Fruit fly (Drosophila melanogaster) whole organism, adult: ENCODE results near the gene SPARC.

Experiments
- CG11617 ChIP-seq: fragments of 200-800 bp; sonication (Bioruptor generic); optimal IDR thresholded peaks from 2 replicates; lab custom pipeline; 2017; ENCODE audit warnings: mild to moderate bottlenecking, missing biosample characterization, missing genetic modification reagents, missing genetic modification characterization
- CG14711 ChIP-seq: fragments of 200-800 bp; sonication (Bioruptor generic); optimal IDR thresholded peaks from 2 replicates; lab custom pipeline; 2018; ENCODE audit warnings: missing biosample characterization, mild to moderate bottlenecking, missing genetic modification characterization, moderate library complexity
- CG1620 ChIP-seq: fragments of 200-800 bp; sonication (Bioruptor generic); optimal IDR thresholded peaks from 2 replicates; lab custom pipeline; 2016; ENCODE audit warnings: missing biosample characterization, missing genetic modification characterization
- CG33017 ChIP-seq: fragments of 200-800 bp; sonication (Bioruptor generic); optimal IDR thresholded peaks from 2 replicates; lab custom pipeline; 2018; ENCODE audit warnings: missing biosample characterization, mild to moderate bottlenecking, missing genetic modification characterization, moderate library complexity
- CG5204 ChIP-seq: fragments of 200-800 bp; sonication (Bioruptor generic); optimal IDR thresholded peaks from 2 replicates; lab custom pipeline; 2016; ENCODE audit warnings: missing biosample characterization, missing genetic modification characterization
- CG7045 ChIP-seq: fragments of 200-800 bp; sonication (Bioruptor generic); optimal IDR thresholded peaks from 2 replicates; lab custom pipeline; 2017; ENCODE audit warnings: missing biosample characterization, mild to moderate bottlenecking, missing genetic modification characterization
- CG7101 ChIP-seq: fragments of 200-800 bp; sonication (Bioruptor generic); optimal IDR thresholded peaks from 2 replicates; lab custom pipeline; 2018; ENCODE audit warnings: missing biosample characterization, mild to moderate bottlenecking, missing genetic modification characterization, moderate library complexity
- Clk ChIP-seq: fragments of 200-800 bp; sonication (Bioruptor generic); optimal IDR thresholded peaks from 2 replicates; lab custom pipeline; 2017; ENCODE audit warnings: missing biosample characterization, missing genetic modification characterization
- Crg-1 ChIP-seq: fragments of 200-800 bp; sonication (Bioruptor generic); optimal IDR thresholded peaks from 2 replicates; lab custom pipeline; 2016; ENCODE audit warnings: missing biosample characterization, missing genetic modification characterization
- cnc ChIP-seq, 2 experiments: fragments of >200 bp; optimal IDR thresholded peaks; 2 replicates each; lab custom pipeline; 2017
- kay ChIP-seq: fragments of 200-800 bp; sonication (Bioruptor generic); peaks from one replicate; lab custom pipeline; 2016; ENCODE audit warnings: missing biosample characterization, missing genetic modification characterization, borderline replicate concordance
- ovo ChIP-seq: fragments of 200-800 bp; sonication (Bioruptor generic); optimal IDR thresholded peaks from 2 replicates; lab custom pipeline; 2016; ENCODE audit warnings: missing biosample characterization, missing genetic modification characterization
- tj ChIP-seq: fragments of 200-800 bp; sonication (Bioruptor generic); optimal IDR thresholded peaks from 3 replicates; lab custom pipeline; 2017; ENCODE audit warnings: missing biosample characterization, mild to moderate bottlenecking, missing genetic modification characterization, moderate library complexity
- toe ChIP-seq: fragments of 200-800 bp; sonication (Bioruptor generic); optimal IDR thresholded peaks from 2 replicates; lab custom pipeline; 2016; ENCODE audit warnings: missing biosample characterization, missing genetic modification characterization

DNA sequence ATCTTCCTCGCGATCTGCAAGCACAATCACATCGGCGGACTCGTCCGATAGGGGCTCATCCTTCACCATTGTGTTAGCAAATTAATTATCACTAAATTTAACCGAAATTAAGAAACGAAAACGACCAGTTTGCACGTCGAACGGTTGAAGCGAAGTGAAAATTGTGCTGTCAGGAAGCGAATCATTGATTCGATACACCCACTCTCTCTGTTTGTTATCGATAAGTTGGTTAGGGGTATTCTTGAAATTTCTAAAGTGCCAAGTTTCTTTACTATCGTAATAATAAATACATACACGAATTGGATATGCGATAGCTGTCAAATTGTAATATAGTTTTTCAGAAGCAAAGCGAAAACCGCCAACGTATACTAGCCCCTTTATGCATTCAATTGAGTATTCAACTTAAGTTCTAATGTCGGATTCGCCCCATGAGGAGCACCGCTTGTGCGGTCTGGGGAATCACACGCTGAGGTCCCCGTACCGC lies 3.8 kb upstream of the SPARC start, which contains the start of gene Rb97D:
- TF ChIP-seq CG33017 (tag; lab: Kevin White, UChicago) (peak; percentile 63), CG7045 (peak; percentile 72), Clk (GFP tag; lab: Kevin White, UChicago) (peak; percentile 55), cnc (optimal IDR thresholded peaks at IDR 0.05; lab: Kevin White, UChicago) (no peak), toe (GFP tag; lab: Kevin White, UChicago) (peak; percentile 84), CG1620 (GFP tag; lab: Kevin White, UChicago) (peak; percentile 65), CG5204 (no peak), CG7101 (tag; lab: Kevin White, UChicago) (peak; percentile 71), CG11617 (GFP tag; lab: Kevin White, UChicago) (peak; percentile 69), kay (GFP tag; lab: Kevin White, UChicago) (no peak), Crg-1 (GFP tag; lab: Kevin White, UChicago) (peak; percentile 45), tj (peak; percentile 42), ovo (GFP tag; lab: Kevin White, UChicago) (no peak), CG14711 (tag; lab: Kevin White, UChicago) (peak; percentile 36)
